Worm (Caenorhabditis elegans) whole organism, young adult: Measurements from ENCODE around the gene Y105C5A.1274.
"Not testable (repeated sequence)": the region's sequence is repeated elsewhere in the genome, so short reads cannot be mapped to it uniquely, and the experiment has no call there.

Experiments used
- B0336.3 ChIP-seq: fragments of 200-800 bp; sonication (Bioruptor generic); IDR thresholded peaks from 2 replicates; pipeline ENCODE4 v1.3.6; 2022; ENCODE audit warnings: missing genetic modification characterization, missing compliant biosample characterization
- F33H1.4 ChIP-seq: fragments of 200-800 bp; sonication (Bioruptor generic); IDR thresholded peaks from 2 replicates; pipeline ENCODE4 v1.3.6; 2022; ENCODE audit warnings: missing genetic modification reagents, missing genetic modification characterization, missing compliant biosample characterization
- F37B4.10 ChIP-seq: fragments of 200-800 bp; sonication (Bioruptor generic); IDR thresholded peaks from 2 replicates; pipeline ENCODE4 v1.3.6; 2022; ENCODE audit warnings: missing genetic modification characterization, missing compliant biosample characterization
- F39B2.1 ChIP-seq: fragments of 200-800 bp; sonication (Bioruptor generic); IDR thresholded peaks from 2 replicates; pipeline ENCODE4 v1.3.6; 2022; ENCODE audit warnings: missing genetic modification reagents, missing genetic modification characterization, missing compliant biosample characterization
- K12H6.12 ChIP-seq: fragments of 200-800 bp; sonication (Bioruptor generic); optimal IDR thresholded peaks from 2 replicates; lab custom pipeline; 2018; ENCODE audit warnings: mild to moderate bottlenecking, missing genetic modification characterization, missing compliant biosample characterization
- T26A5.8 ChIP-seq: sonication (generic microtip); optimal IDR thresholded peaks from 2 replicates; lab custom pipeline; 2016; ENCODE audit warnings: missing genetic modification characterization, missing compliant biosample characterization
- Y53G8AR.9 ChIP-seq: fragments of 200-800 bp; sonication (Bioruptor generic); conservative IDR thresholded peaks from 2 replicates; pipeline ENCODE4 v1.3.6; 2022; ENCODE audit warnings: missing genetic modification reagents, missing genetic modification characterization, missing compliant biosample characterization
- Y56A3A.18 ChIP-seq: fragments of 200-800 bp; sonication (Bioruptor generic); IDR thresholded peaks from 2 replicates; pipeline ENCODE4 v1.3.6; 2022; ENCODE audit warnings: missing genetic modification reagents, missing genetic modification characterization, missing compliant biosample characterization
- Y67H2A.10 ChIP-seq: fragments of 200-800 bp; sonication (Bioruptor generic); conservative IDR thresholded peaks from 2 replicates; pipeline ENCODE4 v1.3.6; 2022; ENCODE audit warnings: missing genetic modification reagents, missing genetic modification characterization, missing compliant biosample characterization
- athp-1 ChIP-seq: sonication (generic microtip); optimal IDR thresholded peaks from 2 replicates; lab custom pipeline; 2017; ENCODE audit warnings: mild to moderate bottlenecking, missing genetic modification characterization, missing compliant biosample characterization
- attf-3 ChIP-seq: fragments of 200-800 bp; sonication (Bioruptor generic); conservative IDR thresholded peaks from 2 replicates; pipeline ENCODE4 v1.3.6; 2022; ENCODE audit warnings: missing genetic modification reagents, missing genetic modification characterization, missing compliant biosample characterization
- attf-6 ChIP-seq: fragments of 200-800 bp; sonication (Bioruptor generic); IDR thresholded peaks from 2 replicates; pipeline ENCODE4 v1.3.6; 2022; ENCODE audit warnings: missing genetic modification reagents, missing genetic modification characterization, missing compliant biosample characterization
- ceh-100 ChIP-seq: fragments of 200-800 bp; sonication (Bioruptor generic); IDR thresholded peaks from 2 replicates; pipeline ENCODE4 v1.3.6; 2022; ENCODE audit warnings: missing genetic modification reagents, missing genetic modification characterization, missing compliant biosample characterization
- chd-7 ChIP-seq: sonication (generic microtip); optimal IDR thresholded peaks from 2 replicates; lab custom pipeline; 2016; ENCODE audit warnings: mild to moderate bottlenecking, missing genetic modification characterization, moderate library complexity, missing compliant biosample characterization
- dox-1 ChIP-seq: fragments of 200-800 bp; sonication (Bioruptor generic); IDR thresholded peaks from 2 replicates; pipeline ENCODE4 v1.3.6; 2022; ENCODE audit warnings: missing genetic modification reagents, missing genetic modification characterization, missing compliant biosample characterization
- egl-18 ChIP-seq: fragments of 200-800 bp; sonication (Bioruptor generic); IDR thresholded peaks from 2 replicates; pipeline ENCODE4 v1.3.6; 2022; ENCODE audit warnings: missing genetic modification reagents, missing genetic modification characterization, missing compliant biosample characterization
- fkh-3 ChIP-seq: sonication (generic microtip); optimal IDR thresholded peaks from 2 replicates; lab custom pipeline; 2016; ENCODE audit warnings: mild to moderate bottlenecking, missing genetic modification characterization, missing compliant biosample characterization
- gei-17 ChIP-seq: fragments of 200-800 bp; sonication (Bioruptor generic); optimal IDR thresholded peaks from 2 replicates; lab custom pipeline; 2018; ENCODE audit warnings: mild to moderate bottlenecking, missing genetic modification characterization, missing compliant biosample characterization
- hmg-1.2 ChIP-seq: fragments of 200-800 bp; sonication (Bioruptor generic); IDR thresholded peaks from 2 replicates; pipeline ENCODE4 v1.3.6; 2022; ENCODE audit warnings: missing genetic modification reagents, missing genetic modification characterization, missing compliant biosample characterization
- let-607 ChIP-seq, 2 experiments: fragments of 200-800 bp in 1 of 2; sonication (Bioruptor generic) in 1 of 2; sonication (generic microtip) in 1 of 2; optimal IDR thresholded peaks; 2 replicates each; lab custom pipeline; 2016 to 2018; ENCODE audit warnings: mild to moderate bottlenecking in 2 of 2, missing compliant biosample characterization in 2 of 2, missing genetic modification characterization in 2 of 2, moderate library complexity in 2 of 2, missing genotype in 1 of 2
- lin-26 ChIP-seq: fragments of 200-800 bp; sonication (Bioruptor generic); IDR thresholded peaks from 2 replicates; pipeline ENCODE4 v1.3.6; 2022; ENCODE audit warnings: missing genetic modification reagents, missing genetic modification characterization, missing compliant biosample characterization
- lin-54 ChIP-seq: fragments of 200-800 bp; sonication (Bioruptor generic); optimal IDR thresholded peaks from 2 replicates; lab custom pipeline; 2018; ENCODE audit warnings: mild to moderate bottlenecking, missing genetic modification characterization, missing compliant biosample characterization
- lsl-1 ChIP-seq: fragments of 200-800 bp; sonication (Bioruptor generic); optimal IDR thresholded peaks from 2 replicates; lab custom pipeline; 2018; ENCODE audit warnings: mild to moderate bottlenecking, missing genetic modification characterization, moderate library complexity, missing compliant biosample characterization
- lsy-27 ChIP-seq: sonication (generic microtip); optimal IDR thresholded peaks from 2 replicates; lab custom pipeline; 2017; ENCODE audit warnings: missing genetic modification characterization, mild to moderate bottlenecking, missing compliant biosample characterization, antibody characterized with exemption, missing genotype, borderline replicate concordance; ENCODE audit not compliant: insufficient read depth
- madf-3 ChIP-seq: fragments of 200-800 bp; sonication (Bioruptor generic); IDR thresholded peaks from 2 replicates; pipeline ENCODE4 v1.3.6; 2022; ENCODE audit warnings: missing genetic modification reagents, missing genetic modification characterization, missing compliant biosample characterization
- mcd-1 ChIP-seq: fragments of 200-800 bp; sonication (Bioruptor generic); IDR thresholded peaks from 2 replicates; pipeline ENCODE4 v1.3.6; 2022; ENCODE audit warnings: missing genetic modification reagents, missing genetic modification characterization, missing compliant biosample characterization
- mel-28 ChIP-seq: sonication (generic microtip); optimal IDR thresholded peaks from 2 replicates; lab custom pipeline; 2016; ENCODE audit warnings: borderline replicate concordance, mild to moderate bottlenecking, missing genetic modification characterization, missing compliant biosample characterization
- nfyb-1 ChIP-seq: fragments of 200-800 bp; sonication (Bioruptor generic); IDR thresholded peaks from 2 replicates; pipeline ENCODE4 v1.3.6; 2022; ENCODE audit warnings: missing genetic modification reagents, missing genetic modification characterization, missing compliant biosample characterization
- nhr-179 ChIP-seq: sonication (generic microtip); optimal IDR thresholded peaks from 2 replicates; lab custom pipeline; 2016; ENCODE audit warnings: mild to moderate bottlenecking, missing genetic modification characterization, missing compliant biosample characterization
- nhr-80 ChIP-seq: sonication (generic microtip); optimal IDR thresholded peaks from 2 replicates; lab custom pipeline; 2016; ENCODE audit warnings: missing genetic modification characterization, missing compliant biosample characterization
- pbrm-1 ChIP-seq: fragments of 200-800 bp; sonication (Bioruptor generic); IDR thresholded peaks from 2 replicates; pipeline ENCODE4 v1.3.6; 2022; ENCODE audit warnings: missing genetic modification reagents, missing genetic modification characterization, missing compliant biosample characterization
- pha-4 ChIP-seq: fragments of 150-350 bp; sonication (generic microtip); optimal IDR thresholded peaks from 2 replicates; lab custom pipeline; 2014; ENCODE audit warnings: missing biosample characterization, missing genetic modification reagents, missing genetic modification characterization
- repo-1 ChIP-seq: sonication (generic microtip); optimal IDR thresholded peaks from 2 replicates; lab custom pipeline; 2017; ENCODE audit warnings: mild to moderate bottlenecking, missing genetic modification characterization, missing compliant biosample characterization
- snpc-1.1 ChIP-seq: sonication (generic microtip); optimal IDR thresholded peaks from 2 replicates; lab custom pipeline; 2017; ENCODE audit warnings: missing genetic modification characterization, mild to moderate bottlenecking, missing compliant biosample characterization, antibody characterized with exemption, moderate library complexity, missing genotype, missing genetic modification reagents; ENCODE audit not compliant: insufficient read depth
- snpc-3.4 ChIP-seq: sonication (generic microtip); optimal IDR thresholded peaks from 2 replicates; lab custom pipeline; 2017; ENCODE audit warnings: missing genetic modification characterization, mild to moderate bottlenecking, missing compliant biosample characterization, antibody characterized with exemption, moderate library complexity, missing genotype, missing genetic modification reagents
- snpc-4 ChIP-seq, 5 experiments: fragments of 150-350 bp in 1 of 5; sonication (generic microtip) in 4 of 5; optimal IDR thresholded peaks; 2 replicates each; lab custom pipeline; 2014 to 2018; ENCODE audit warnings: missing genetic modification characterization in 5 of 5, missing biosample characterization in 3 of 5, antibody characterized with exemption in 2 of 5, mild to moderate bottlenecking in 2 of 5, missing compliant biosample characterization in 2 of 5, missing genotype in 2 of 5, moderate library complexity in 2 of 5, missing genetic modification reagents in 1 of 5
- unc-130 ChIP-seq: sonication (generic microtip); optimal IDR thresholded peaks from 2 replicates; lab custom pipeline; 2016; ENCODE audit warnings: missing genetic modification reagents, missing genetic modification characterization, missing compliant biosample characterization
- ztf-18 ChIP-seq: sonication (generic microtip); optimal IDR thresholded peaks from 2 replicates; lab custom pipeline; 2016; ENCODE audit warnings: missing genotype, mild to moderate bottlenecking, missing genetic modification characterization, missing compliant biosample characterization
- ztf-25 ChIP-seq: fragments of 200-800 bp; sonication (Bioruptor generic); IDR thresholded peaks from 2 replicates; pipeline ENCODE4 v1.3.6; 2022; ENCODE audit warnings: missing genetic modification reagents, missing genetic modification characterization, missing compliant biosample characterization
- ztf-26 ChIP-seq: sonication (generic microtip); optimal IDR thresholded peaks from 2 replicates; lab custom pipeline; 2017; ENCODE audit warnings: missing genetic modification characterization, missing compliant biosample characterization

The Y105C5A.1274 gene

DNA sequence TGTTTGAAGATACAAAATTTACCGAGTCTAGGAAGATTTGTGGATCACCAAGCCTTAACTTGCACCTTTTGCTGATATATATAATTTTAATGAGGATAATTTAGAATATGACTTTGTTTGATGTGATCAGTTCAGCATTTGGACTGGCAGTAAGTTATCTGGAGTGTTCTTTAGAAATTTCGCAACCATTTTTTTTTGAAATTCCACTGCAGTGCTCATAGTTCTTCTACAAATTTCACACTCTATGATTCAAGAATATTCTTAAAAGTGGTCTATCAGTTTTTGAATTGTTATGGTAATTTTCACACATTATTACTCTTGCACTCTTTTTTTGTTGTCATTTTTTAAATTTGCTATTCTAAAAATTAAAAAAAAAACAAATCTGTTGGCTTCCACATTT lies 4.7 kb downstream of the Y105C5A.1274 start:
- TF ChIP-seq attf-3 (GFP tag; lab: Robert Waterston, UW): no peak
- no peak for TF ChIP-seq pha-4 (tag; lab: Kevin White, UChicago)
- no peak for TF ChIP-seq T26A5.8
- TF ChIP-seq snpc-1.1 (tag; lab: Kevin White, UChicago): no peak
- no peak for TF ChIP-seq lsy-27 (tag; lab: Kevin White, UChicago)
- no peak for TF ChIP-seq lsl-1 (GFP tag; lab: Kevin White, UChicago)
- no peak for TF ChIP-seq ztf-25 (GFP tag; lab: Robert Waterston, UW)
- no peak for TF ChIP-seq nhr-179 (tag; lab: Kevin White, UChicago)
- TF ChIP-seq F39B2.1 (GFP tag; lab: Robert Waterston, UW): no peak
- no peak for TF ChIP-seq snpc-4 (GFP tag; optimal IDR thresholded peaks at IDR 0.05; lab: Kevin White, UChicago)
- TF ChIP-seq snpc-4 (tag; optimal IDR thresholded peaks at IDR 0.05; lab: Kevin White, UChicago): no peak
- no peak for TF ChIP-seq gei-17 (GFP tag; lab: Kevin White, UChicago)
- no peak for TF ChIP-seq F33H1.4 (GFP tag; lab: Robert Waterston, UW)
- TF ChIP-seq fkh-3 (tag; lab: Kevin White, UChicago): no peak

DNA sequence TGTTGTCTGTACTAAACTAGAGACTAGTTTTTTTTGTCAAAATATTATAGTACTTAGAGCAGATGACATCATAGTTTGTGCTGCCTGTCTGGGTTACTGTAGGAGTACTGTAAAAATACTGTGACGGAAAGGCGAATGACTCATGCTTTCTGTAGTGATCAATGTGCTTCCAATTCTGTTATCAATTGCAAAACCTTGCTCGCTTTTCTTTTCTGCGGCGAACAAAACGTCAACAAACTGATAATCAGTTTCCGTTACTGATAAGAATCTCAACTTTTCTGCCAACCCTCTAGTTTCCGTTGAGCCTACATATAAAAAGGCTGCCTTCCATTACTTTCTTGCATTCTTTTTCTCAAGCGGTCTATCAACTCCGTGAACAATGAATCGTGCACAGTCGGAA lies 6.3 kb downstream of the Y105C5A.1274 start, which contains the start of gene Y105C5A.13:
Gene Y105C5A.13 (plus strand): TSS at position 380 of the 400 bp plus-strand sequence.
- TF ChIP-seq dox-1 (GFP tag; lab: Robert Waterston, UW): peak; percentile 59
- TF ChIP-seq Y67H2A.10 (GFP tag; lab: Robert Waterston, UW): no peak
- TF ChIP-seq nhr-80 (tag; lab: Kevin White, UChicago): peak; percentile 69

DNA sequence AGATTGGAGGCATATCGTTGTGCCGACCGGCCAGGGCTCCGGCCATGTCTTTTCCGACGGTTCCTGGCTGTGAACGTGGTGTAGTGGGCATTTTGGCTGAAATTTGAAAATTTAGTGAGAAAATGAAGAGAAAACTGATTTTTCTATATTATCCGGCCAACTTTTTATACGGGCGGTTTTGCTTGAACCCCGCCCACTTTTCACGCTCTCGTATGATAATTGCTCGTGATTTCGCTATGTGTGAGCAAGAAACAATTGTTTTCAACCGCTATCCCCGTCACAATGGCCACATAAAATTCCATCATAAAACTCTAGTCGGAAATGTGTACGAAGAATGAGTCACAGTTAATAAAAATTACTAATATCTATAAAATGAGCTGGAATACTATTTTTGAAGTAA lies 7.2 kb downstream of the Y105C5A.1274 start, which contains the start of gene Y105C5A.12:
Gene Y105C5A.12 (minus strand): TSS at position 101 of the 400 bp plus-strand sequence.
- TF ChIP-seq snpc-3.4 (tag; lab: Kevin White, UChicago); dox-1 (GFP tag; lab: Robert Waterston, UW); unc-130 (GFP tag; lab: Kevin White, UChicago): not testable (repeated sequence)

DNA sequence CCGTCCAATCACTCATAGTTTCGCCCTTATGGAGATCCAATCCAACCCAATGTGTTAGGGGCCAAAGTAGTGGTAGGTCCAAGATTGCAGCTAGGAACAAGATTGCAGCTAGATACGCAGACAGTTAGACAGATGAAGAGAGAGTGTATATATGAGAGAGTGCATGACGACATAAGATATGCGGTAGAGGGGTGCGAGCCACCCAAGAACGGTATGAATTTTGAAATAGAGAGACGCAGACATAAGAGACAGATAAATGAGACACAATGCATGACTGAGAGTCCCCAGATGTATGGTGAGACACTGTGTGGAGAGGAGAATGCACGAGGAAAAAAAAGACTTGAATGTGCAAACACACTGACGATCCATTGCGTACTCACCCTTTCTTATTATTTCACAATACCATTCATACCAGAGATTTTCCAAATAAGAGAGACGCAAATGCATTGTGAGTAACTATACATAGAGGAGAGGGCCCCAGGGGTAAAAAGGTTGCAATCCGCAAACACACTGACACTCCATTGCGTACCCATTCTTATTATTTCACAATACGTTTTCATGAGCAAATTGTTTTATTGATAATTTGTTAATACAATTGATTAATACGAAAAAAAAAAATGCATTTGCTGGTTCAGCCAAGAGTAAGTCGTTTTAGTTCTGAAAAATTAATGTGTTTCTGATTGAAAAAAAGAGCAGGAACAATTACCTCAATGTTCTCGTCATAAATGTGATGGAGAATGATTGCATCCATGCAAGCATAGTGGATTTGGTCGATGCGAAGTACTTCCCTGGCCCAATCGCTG lies 12.1 kb downstream of the Y105C5A.1274 start, which contains the start of the genes Y105C5A.1268 and Y105C5A.1272:
Gene Y105C5A.1268 (minus strand): TSS at position 51 of the 803 bp plus-strand sequence.
Gene Y105C5A.1272 (plus strand): TSS at position 575 of the 803 bp plus-strand sequence.
- peak; percentile 83; the same call in 1 of the 2 replicates for TF ChIP-seq Y56A3A.18 (GFP tag; lab: Robert Waterston, UW)
- 0 out of 2 replicates have a peak, but pooled peaks have one; percentile 31 for TF ChIP-seq lin-26
- peak; percentile 75 for TF ChIP-seq ztf-18 (tag; lab: Kevin White, UChicago)
- TF ChIP-seq Y53G8AR.9 (GFP tag; lab: Robert Waterston, UW): peak; percentile 84; the same call in 1 of the 2 replicates
- TF ChIP-seq chd-7: peak; percentile 83
- peak; percentile 100 for TF ChIP-seq pbrm-1 (GFP tag; lab: Robert Waterston, UW)
- peak; percentile 37 for TF ChIP-seq repo-1 (tag; lab: Kevin White, UChicago)
- TF ChIP-seq ceh-100: peak; percentile 58; the same call in 1 of the 2 replicates
- TF ChIP-seq lin-54 (GFP tag; lab: Kevin White, UChicago): peak; percentile 67
- peak; percentile 62 for TF ChIP-seq mel-28
- peak; percentile 96 for TF ChIP-seq K12H6.12 (tag; lab: Kevin White, UChicago)
- peak; percentile 54 for TF ChIP-seq ztf-26 (tag; lab: Kevin White, UChicago)
- TF ChIP-seq nfyb-1: peak; percentile 96
- peak; percentile 99 for TF ChIP-seq hmg-1.2
- TF ChIP-seq egl-18 (GFP tag; lab: Robert Waterston, UW): peak; percentile 81; the same call in 1 of the 2 replicates
- 0 out of 2 replicates have a peak, but pooled peaks have one; percentile 34 for TF ChIP-seq F37B4.10 (GFP tag; lab: Robert Waterston, UW)
- TF ChIP-seq athp-1 (tag; lab: Kevin White, UChicago): peak; percentile 83
- 0 out of 2 replicates have a peak, but pooled peaks have one; percentile 16 for TF ChIP-seq madf-3 (GFP tag; lab: Robert Waterston, UW)
- peak; percentile 80 for TF ChIP-seq mcd-1
- TF ChIP-seq attf-6 (GFP tag; lab: Robert Waterston, UW): 0 out of 2 replicates have a peak, but pooled peaks have one; percentile 37
- peak in 1 of 2 experiments; percentile 43 for TF ChIP-seq let-607 (tag; optimal IDR thresholded peaks at IDR 0.05; lab: Kevin White, UChicago)
- TF ChIP-seq B0336.3 (GFP tag; lab: Robert Waterston, UW): peak; percentile 82
